Worm (Caenorhabditis elegans) whole organism, L2 larva: ENCODE measurements around the gene pqn-82.

Experiments used
- C34F6.9 ChIP-seq: fragments of 150-350 bp; optimal IDR thresholded peaks from 2 replicates; lab custom pipeline; 2014; ENCODE audit warnings: missing biosample characterization, missing genetic modification characterization
- F13H6.1 ChIP-seq: sonication (generic microtip); optimal IDR thresholded peaks from 2 replicates; lab custom pipeline; 2016; ENCODE audit warnings: missing genetic modification characterization, missing compliant biosample characterization
- R02D3.7 ChIP-seq: fragments of 150-350 bp; optimal IDR thresholded peaks from 2 replicates; lab custom pipeline; 2014; ENCODE audit warnings: missing biosample characterization, missing genetic modification characterization
- Y55F3AM.14 ChIP-seq: fragments of 200-800 bp; sonication (Bioruptor generic); optimal IDR thresholded peaks from 2 replicates; lab custom pipeline; 2018; ENCODE audit warnings: mild to moderate bottlenecking, missing genetic modification characterization, missing compliant biosample characterization
- ZK546.5 ChIP-seq: sonication (generic microtip); optimal IDR thresholded peaks from 2 replicates; lab custom pipeline; 2017; ENCODE audit warnings: missing biosample characterization, missing genetic modification characterization
- aly-2 ChIP-seq: fragments of 150-350 bp; optimal IDR thresholded peaks from 2 replicates; lab custom pipeline; 2014; ENCODE audit warnings: missing biosample characterization, missing genetic modification characterization
- ama-1 ChIP-seq: fragments of 150-350 bp; optimal IDR thresholded peaks from 2 replicates; lab custom pipeline; 2018; ENCODE audit warnings: inconsistent platforms
- blmp-1 ChIP-seq: sonication (generic microtip); optimal IDR thresholded peaks from 2 replicates; lab custom pipeline; 2017; ENCODE audit warnings: missing genetic modification characterization, mild to moderate bottlenecking, missing compliant biosample characterization, antibody characterized with exemption, moderate library complexity; ENCODE audit not compliant: insufficient read depth
- ceh-16 ChIP-seq: fragments of 150-350 bp; optimal IDR thresholded peaks from 2 replicates; lab custom pipeline; 2014; ENCODE audit warnings: missing biosample characterization, missing genetic modification characterization
- crh-2 ChIP-seq: sonication (generic microtip); optimal IDR thresholded peaks from 2 replicates; lab custom pipeline; 2017; ENCODE audit warnings: missing biosample characterization, missing genetic modification characterization
- dmd-4 ChIP-seq: sonication (generic microtip); optimal IDR thresholded peaks from 2 replicates; lab custom pipeline; 2017; ENCODE audit warnings: missing biosample characterization, missing genetic modification characterization
- egl-27 ChIP-seq: sonication (generic microtip); optimal IDR thresholded peaks from 3 replicates; lab custom pipeline; 2017; ENCODE audit warnings: missing biosample characterization, missing genetic modification reagents, missing genetic modification characterization
- fos-1 ChIP-seq: fragments of 150-350 bp; optimal IDR thresholded peaks from 2 replicates; lab custom pipeline; 2014; ENCODE audit warnings: missing biosample characterization, missing genetic modification characterization
- lin-11 ChIP-seq: fragments of 150-350 bp; sonication (generic microtip); optimal IDR thresholded peaks from 2 replicates; lab custom pipeline; 2014; ENCODE audit warnings: missing biosample characterization, missing genetic modification characterization, inconsistent platforms, mixed read lengths
- lin-13 ChIP-seq: fragments of 150-350 bp; optimal IDR thresholded peaks from 2 replicates; lab custom pipeline; 2014; ENCODE audit warnings: missing biosample characterization, missing genetic modification reagents, missing genetic modification characterization
- lin-39 ChIP-seq: fragments of 150-350 bp; optimal IDR thresholded peaks from 2 replicates; lab custom pipeline; 2014; ENCODE audit warnings: missing biosample characterization, missing genetic modification reagents, missing genetic modification characterization
- lsy-2 ChIP-seq, 2 experiments: fragments of 150-350 bp in 1 of 2; sonication (generic microtip) in 1 of 2; optimal IDR thresholded peaks; 2 replicates each; lab custom pipeline; 2014 to 2017; ENCODE audit warnings: missing biosample characterization in 2 of 2, missing genetic modification characterization in 2 of 2
- mbf-1 ChIP-seq: sonication (generic microtip); optimal IDR thresholded peaks from 2 replicates; lab custom pipeline; 2017; ENCODE audit warnings: missing biosample characterization, missing genetic modification characterization
- mdl-1 ChIP-seq, 2 experiments: fragments of 150-350 bp in 1 of 2; sonication (generic microtip) in 1 of 2; optimal IDR thresholded peaks; 2 replicates each; lab custom pipeline; 2017; ENCODE audit warnings: missing biosample characterization in 2 of 2, missing genetic modification characterization in 2 of 2
- nhr-11 ChIP-seq: fragments of 150-350 bp; optimal IDR thresholded peaks from 2 replicates; lab custom pipeline; 2014; ENCODE audit warnings: missing biosample characterization, missing genetic modification characterization
- nhr-12 ChIP-seq: fragments of 150-350 bp; optimal IDR thresholded peaks from 2 replicates; lab custom pipeline; 2014; ENCODE audit warnings: missing biosample characterization, missing genetic modification characterization
- nhr-129 ChIP-seq: fragments of 150-350 bp; optimal IDR thresholded peaks from 2 replicates; lab custom pipeline; 2014; ENCODE audit warnings: missing biosample characterization, missing genetic modification characterization
- nhr-21 ChIP-seq: fragments of 150-350 bp; optimal IDR thresholded peaks from 2 replicates; lab custom pipeline; 2014; ENCODE audit warnings: missing biosample characterization, missing genetic modification characterization
- nhr-23 ChIP-seq: fragments of 150-350 bp; optimal IDR thresholded peaks from 2 replicates; lab custom pipeline; 2014; ENCODE audit warnings: missing biosample characterization, missing genetic modification reagents, missing genetic modification characterization
- nhr-6 ChIP-seq: fragments of 150-350 bp; optimal IDR thresholded peaks from 2 replicates; lab custom pipeline; 2014; ENCODE audit warnings: missing biosample characterization, missing genetic modification characterization
- nhr-77 ChIP-seq: fragments of 150-350 bp; optimal IDR thresholded peaks from 2 replicates; lab custom pipeline; 2014; ENCODE audit warnings: missing biosample characterization, missing genetic modification characterization
- peb-1 ChIP-seq: fragments of 150-350 bp; optimal IDR thresholded peaks from 2 replicates; lab custom pipeline; 2014; ENCODE audit warnings: missing biosample characterization, missing genetic modification characterization
- sem-4 ChIP-seq: fragments of 150-350 bp; optimal IDR thresholded peaks from 2 replicates; lab custom pipeline; 2014; ENCODE audit warnings: missing biosample characterization, missing genetic modification reagents, missing genetic modification characterization
- skn-1 ChIP-seq: sonication (generic microtip); optimal IDR thresholded peaks from 2 replicates; lab custom pipeline; 2017; ENCODE audit warnings: missing biosample characterization, missing genetic modification characterization
- sma-3 ChIP-seq: sonication (generic microtip); optimal IDR thresholded peaks from 2 replicates; lab custom pipeline; 2016; ENCODE audit warnings: missing genetic modification reagents, missing genetic modification characterization, missing compliant biosample characterization
- snpc-4 ChIP-seq: fragments of 150-350 bp; optimal IDR thresholded peaks from 2 replicates; lab custom pipeline; 2014; ENCODE audit warnings: missing biosample characterization, missing genetic modification characterization
- unc-39 ChIP-seq: fragments of 150-350 bp; optimal IDR thresholded peaks from 2 replicates; lab custom pipeline; 2014; ENCODE audit warnings: missing biosample characterization, missing genetic modification characterization
- unc-55 ChIP-seq: fragments of 150-350 bp; sonication (generic microtip); optimal IDR thresholded peaks from 3 replicates; lab custom pipeline; 2014; ENCODE audit warnings: missing biosample characterization, missing genetic modification reagents, missing genetic modification characterization
- zag-1 ChIP-seq: fragments of 150-350 bp; optimal IDR thresholded peaks from 2 replicates; lab custom pipeline; 2014; ENCODE audit warnings: missing biosample characterization, missing genetic modification characterization
- ztf-11 ChIP-seq: sonication (generic microtip); optimal IDR thresholded peaks from 2 replicates; lab custom pipeline; 2017; ENCODE audit warnings: missing biosample characterization, missing genetic modification characterization
- ztf-4 ChIP-seq: fragments of 150-350 bp; optimal IDR thresholded peaks from 2 replicates; lab custom pipeline; 2014; ENCODE audit warnings: missing biosample characterization, missing genetic modification characterization

Gene pqn-82

ce11 chrIII:1848747-1849146 lies at the start of gene pqn-82:
TSS of gene pqn-82 (plus strand) at chrIII:1849047.
- no peak for TF ChIP-seq nhr-21 (tag; lab: Kevin White, UChicago)
- no peak for TF ChIP-seq lin-39 (tag; lab: Kevin White, UChicago)
- TF ChIP-seq mdl-1 (tag; optimal IDR thresholded peaks at IDR 0.05; lab: Kevin White, UChicago) = no peak
- TF ChIP-seq nhr-12 (tag; lab: Kevin White, UChicago) = no peak
- no peak for TF ChIP-seq fos-1 (tag; lab: Kevin White, UChicago)
- no peak for TF ChIP-seq unc-39 (tag; lab: Kevin White, UChicago)
- TF ChIP-seq R02D3.7 (tag; lab: Kevin White, UChicago) = no peak
- no peak for TF ChIP-seq mbf-1 (tag; lab: Kevin White, UChicago)
- no peak for TF ChIP-seq aly-2 (tag; lab: Kevin White, UChicago)
- no peak for TF ChIP-seq lsy-2 (tag; optimal IDR thresholded peaks at IDR 0.05; lab: Kevin White, UChicago)
- TF ChIP-seq ceh-16 (tag; lab: Kevin White, UChicago) = no peak
- no peak for TF ChIP-seq zag-1
- no peak for TF ChIP-seq nhr-11
- no peak for TF ChIP-seq egl-27 (tag; lab: Kevin White, UChicago)
- TF ChIP-seq dmd-4 (tag; lab: Kevin White, UChicago) = no peak
- no peak for TF ChIP-seq ztf-4 (tag; lab: Kevin White, UChicago)
- TF ChIP-seq ztf-11 (tag; lab: Kevin White, UChicago) = no peak
- TF ChIP-seq Y55F3AM.14 = no peak
- TF ChIP-seq blmp-1 (tag; lab: Kevin White, UChicago) = no peak
- TF ChIP-seq C34F6.9 (tag; lab: Kevin White, UChicago) = no peak
- TF ChIP-seq, all 48 proteins: peak for 0

ce11 chrIII:1799407-1799806 lies 49.4 kb upstream of the pqn-82 start:
- TF ChIP-seq nhr-21 (tag; lab: Kevin White, UChicago) (no peak), crh-2 (tag; lab: Kevin White, UChicago) (no peak), skn-1 (tag; lab: Kevin White, UChicago) (no peak), nhr-23 (tag; lab: Kevin White, UChicago) (no peak), nhr-12 (tag; lab: Kevin White, UChicago) (no peak), Y55F3AM.14 (no peak), ztf-11 (tag; lab: Kevin White, UChicago) (no peak), nhr-77 (tag; lab: Kevin White, UChicago) (no peak), ZK546.5 (tag; lab: Kevin White, UChicago) (no peak)

DNA sequence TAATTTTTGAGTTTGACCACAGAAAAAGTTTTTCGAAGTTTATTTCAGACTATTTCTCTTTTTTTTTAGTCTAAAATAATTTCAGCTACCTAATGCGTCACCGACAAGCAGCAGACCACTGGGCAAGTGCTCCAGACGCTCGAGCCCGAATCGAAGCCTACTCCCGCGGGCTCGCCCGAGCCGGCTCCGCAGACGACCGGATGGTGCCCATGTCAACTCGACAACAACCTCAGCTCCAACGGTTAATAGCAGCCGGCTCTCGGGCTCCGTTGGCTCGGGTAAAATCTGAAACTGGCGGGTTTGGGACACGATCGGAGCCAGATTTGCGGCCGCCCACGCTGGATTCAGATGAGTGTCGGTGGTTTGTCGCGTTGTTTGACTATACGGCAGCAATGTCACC lies 45.8 kb upstream of the pqn-82 start:
- TF ChIP-seq nhr-11 (no peak), nhr-129 (tag; lab: Kevin White, UChicago) (no peak), crh-2 (tag; lab: Kevin White, UChicago) (no peak), nhr-6 (no peak), peb-1 (tag; lab: Kevin White, UChicago) (no peak), lin-39 (tag; lab: Kevin White, UChicago) (no peak), blmp-1 (tag; lab: Kevin White, UChicago) (no peak), sma-3 (GFP tag; lab: Kevin White, UChicago) (no peak), nhr-21 (tag; lab: Kevin White, UChicago) (no peak), unc-55 (GFP tag; lab: Kevin White, UChicago) (no peak), sem-4 (tag; lab: Kevin White, UChicago) (no peak), aly-2 (tag; lab: Kevin White, UChicago) (no peak), F13H6.1 (no peak), lin-11 (no peak), snpc-4 (tag; lab: Kevin White, UChicago) (no peak), ceh-16 (tag; lab: Kevin White, UChicago) (no peak), ama-1 (lab: Kevin White, UChicago) (no peak), lsy-2 (tag; optimal IDR thresholded peaks at IDR 0.05; lab: Kevin White, UChicago) (no peak)

DNA sequence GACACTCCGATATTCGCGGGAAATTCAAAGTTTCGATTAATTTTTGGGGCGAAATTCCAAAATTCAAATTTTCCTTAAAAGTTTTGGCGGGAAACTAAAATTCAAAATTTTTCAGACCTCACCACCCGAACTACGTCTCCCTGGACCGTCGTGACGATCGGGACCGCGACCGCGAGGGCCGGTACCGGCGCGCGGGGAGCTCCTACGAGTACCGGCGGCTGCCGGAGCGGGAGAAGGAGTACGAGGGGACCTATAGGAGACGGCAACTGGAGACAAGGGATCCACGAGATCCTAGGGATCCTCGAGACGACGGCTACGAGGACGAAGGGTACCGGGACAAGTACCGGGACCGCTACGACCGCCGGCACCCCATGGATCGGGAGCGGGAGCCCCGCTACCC lies 44.4 kb upstream of the pqn-82 start:
- TF ChIP-seq lin-13 (GFP tag; lab: Kevin White, UChicago) (no peak), mbf-1 (tag; lab: Kevin White, UChicago) (no peak), nhr-11 (no peak), R02D3.7 (tag; lab: Kevin White, UChicago) (no peak), sma-3 (GFP tag; lab: Kevin White, UChicago) (no peak), blmp-1 (tag; lab: Kevin White, UChicago) (no peak), snpc-4 (tag; lab: Kevin White, UChicago) (no peak)
